Worm (Caenorhabditis elegans): ENCODE results near the gene ntl-3.

ce11 chrIII:11785961-11786360 is 60.3 kb downstream of the ntl-3 start, which contains the start of gene tbx-38:
- TF ChIP-seq nhr-90 (tag; optimal IDR thresholded peaks at IDR 0.05) (no peak), pbrm-1 (GFP tag; IDR thresholded peaks at IDR 0.05) (no peak), ztf-22 (GFP tag; optimal IDR thresholded peaks at IDR 0.05) (no peak), ama-1 (optimal IDR thresholded peaks at IDR 0.05) (no peak), ama-1 (GFP tag; optimal IDR thresholded peaks at IDR 0.05) (no peak)

Data from whole organism, young adult.